Worm (Caenorhabditis elegans) whole organism, midembryonic: ENCODE results near the gene Y73F8A.22.

ENCODE experiments used
- T22C8.4 ChIP-seq: fragments of 200-800 bp; sonication (Bioruptor generic); IDR thresholded peaks from 2 replicates; pipeline ENCODE4 v1.3.6; 2022; ENCODE audit warnings: missing genetic modification characterization, missing compliant biosample characterization
- cog-1 ChIP-seq: sonication (generic microtip); optimal IDR thresholded peaks from 2 replicates; lab custom pipeline; 2016; ENCODE audit warnings: missing genetic modification characterization, missing compliant biosample characterization
- flt-1 ChIP-seq: fragments of 200-800 bp; sonication (Bioruptor generic); IDR thresholded peaks from 2 replicates; pipeline ENCODE4 v1.3.6; 2022; ENCODE audit warnings: missing genetic modification characterization, missing compliant biosample characterization
- klf-2 ChIP-seq: fragments of 200-800 bp; sonication (Bioruptor generic); conservative IDR thresholded peaks from 2 replicates; pipeline ENCODE4 v1.3.6; 2022; ENCODE audit warnings: missing genetic modification reagents, missing genetic modification characterization, missing compliant biosample characterization
- med-1 ChIP-seq: sonication (generic microtip); optimal IDR thresholded peaks from 2 replicates; lab custom pipeline; 2017; ENCODE audit warnings: missing genetic modification characterization, mild to moderate bottlenecking, missing compliant biosample characterization, antibody characterized with exemption, missing genetic modification reagents; ENCODE audit not compliant: insufficient read depth
- ref-1 ChIP-seq: fragments of 200-800 bp; sonication (Bioruptor generic); conservative IDR thresholded peaks from 2 replicates; pipeline ENCODE4 v1.3.6; 2022; ENCODE audit warnings: missing genetic modification reagents, missing genetic modification characterization, missing compliant biosample characterization
- tab-1 ChIP-seq: fragments of 200-800 bp; sonication (Bioruptor generic); IDR thresholded peaks from 2 replicates; pipeline ENCODE4 v1.3.6; 2022; ENCODE audit warnings: missing genetic modification characterization, missing compliant biosample characterization
- ztf-23 ChIP-seq: fragments of 200-800 bp; sonication (Bioruptor generic); IDR thresholded peaks from 2 replicates; pipeline ENCODE4 v1.3.6; 2022; ENCODE audit warnings: missing genetic modification reagents, missing genetic modification characterization, missing compliant biosample characterization
- ztf-29 ChIP-seq: fragments of 200-800 bp; sonication (Bioruptor generic); IDR thresholded peaks from 2 replicates; pipeline ENCODE4 v1.3.6; 2022; ENCODE audit warnings: missing genetic modification reagents, missing genetic modification characterization, missing compliant biosample characterization

Y73F8A.22 gene

ce11 chrIV:15441308-15441707 lies at the start of gene Y73F8A.22:
TSS of gene Y73F8A.22 (minus strand) at chrIV:15441408.
- TF ChIP-seq T22C8.4 (GFP tag; lab: Robert Waterston, UW) (no peak), cog-1 (tag; lab: Kevin White, UChicago) (no peak), tab-1 (GFP tag; lab: Robert Waterston, UW) (no peak), med-1 (no peak), ref-1 (no peak), ztf-29 (GFP tag; lab: Robert Waterston, UW) (no peak), flt-1 (GFP tag; lab: Robert Waterston, UW) (no peak), ztf-23 (GFP tag; lab: Robert Waterston, UW) (no peak), klf-2 (GFP tag; lab: Robert Waterston, UW) (no peak)

ce11 chrIV:15476369-15476768 lies 35.2 kb upstream of the Y73F8A.22 start:
- TF ChIP-seq ztf-29 (GFP tag; lab: Robert Waterston, UW): peak; percentile 23; the same call in 1 of the 2 replicates
- peak; percentile 53; the same call in 1 of the 2 replicates for TF ChIP-seq flt-1 (GFP tag; lab: Robert Waterston, UW)
- TF ChIP-seq med-1: no peak

ce11 chrIV:15475829-15476228 lies 34.6 kb upstream of the Y73F8A.22 start:
- TF ChIP-seq T22C8.4 (GFP tag; lab: Robert Waterston, UW): peak; percentile 66
- TF ChIP-seq flt-1 (GFP tag; lab: Robert Waterston, UW): no peak
- no peak for TF ChIP-seq ref-1

- TF ChIP-seq T22C8.4 (GFP tag; lab: Robert Waterston, UW): no peak
- TF ChIP-seq med-1: no peak
- no peak for TF ChIP-seq cog-1 (tag; lab: Kevin White, UChicago)
- TF ChIP-seq klf-2 (GFP tag; lab: Robert Waterston, UW): no peak
- TF ChIP-seq ref-1: no peak
- no peak for TF ChIP-seq ztf-29 (GFP tag; lab: Robert Waterston, UW)
- no peak for TF ChIP-seq tab-1 (GFP tag; lab: Robert Waterston, UW)
- TF ChIP-seq ztf-23 (GFP tag; lab: Robert Waterston, UW): no peak
Measured at ce11 chrIV:15473588-15474271, 32.5 kb upstream of the Y73F8A.22 start, which contains the start of gene Y73F8A.26. TSS of gene Y73F8A.26 (plus strand) at chrIV:15473660.

ce11 chrIV:15472387-15472859 lies 31.2 kb upstream of the Y73F8A.22 start, which contains the start of gene Y73F8A.27:
TSS of gene Y73F8A.27 (plus strand) at chrIV:15472809.
- TF ChIP-seq T22C8.4 (GFP tag; lab: Robert Waterston, UW): no peak
- peak; percentile 22; the same call in 1 of the 2 replicates for TF ChIP-seq ztf-23 (GFP tag; lab: Robert Waterston, UW)
- peak; percentile 25 for TF ChIP-seq cog-1 (tag; lab: Kevin White, UChicago)
- TF ChIP-seq ztf-29 (GFP tag; lab: Robert Waterston, UW): no peak

- TF ChIP-seq T22C8.4 (GFP tag; lab: Robert Waterston, UW) (0 out of 2 replicates have a peak, but pooled peaks have one; percentile 37), flt-1 (GFP tag; lab: Robert Waterston, UW) (peak; percentile 76), ztf-29 (GFP tag; lab: Robert Waterston, UW) (peak; percentile 8; the same call in 1 of the 2 replicates), klf-2 (GFP tag; lab: Robert Waterston, UW) (0 out of 2 replicates have a peak, but pooled peaks have one; percentile 45), ref-1 (no peak), tab-1 (GFP tag; lab: Robert Waterston, UW) (no peak), med-1 (peak; percentile 25), cog-1 (tag; lab: Kevin White, UChicago) (peak; percentile 80), ztf-23 (GFP tag; lab: Robert Waterston, UW) (peak; percentile 76; the same call in 1 of the 2 replicates)
Measured at ce11 chrIV:15471430-15471829, 30.2 kb upstream of the Y73F8A.22 start, which contains the start of gene ntl-11. TSS of gene ntl-11 (minus strand) at chrIV:15471495.

- TF ChIP-seq flt-1 (GFP tag; lab: Robert Waterston, UW) (no peak), tab-1 (GFP tag; lab: Robert Waterston, UW) (no peak), T22C8.4 (GFP tag; lab: Robert Waterston, UW) (peak; percentile 74), ztf-29 (GFP tag; lab: Robert Waterston, UW) (no peak), ztf-23 (GFP tag; lab: Robert Waterston, UW) (no peak)
Measured at ce11 chrIV:15453137-15453788, 12.1 kb upstream of the Y73F8A.22 start, which contains the start of gene gtf-2H4. TSS of gene gtf-2H4 (minus strand) at chrIV:15453187.

ce11 chrIV:15444481-15444880 lies 3.3 kb upstream of the Y73F8A.22 start, which contains the start of gene Y73F8A.23:
TSS of gene Y73F8A.23 (minus strand) at chrIV:15444581.
- TF ChIP-seq ztf-23 (GFP tag; lab: Robert Waterston, UW) (no peak), med-1 (no peak), ref-1 (no peak), tab-1 (GFP tag; lab: Robert Waterston, UW) (no peak), klf-2 (GFP tag; lab: Robert Waterston, UW) (no peak), cog-1 (tag; lab: Kevin White, UChicago) (no peak), ztf-29 (GFP tag; lab: Robert Waterston, UW) (no peak), T22C8.4 (GFP tag; lab: Robert Waterston, UW) (no peak), flt-1 (GFP tag; lab: Robert Waterston, UW) (no peak)

ce11 chrIV:15433805-15434204 lies 7.4 kb downstream of the Y73F8A.22 start:
- TF ChIP-seq T22C8.4 (GFP tag; lab: Robert Waterston, UW): no peak
- TF ChIP-seq ref-1: no peak
- TF ChIP-seq med-1: no peak
- no peak for TF ChIP-seq cog-1 (tag; lab: Kevin White, UChicago)
- no peak for TF ChIP-seq ztf-23 (GFP tag; lab: Robert Waterston, UW)
- no peak for TF ChIP-seq tab-1 (GFP tag; lab: Robert Waterston, UW)
